Fruit fly (Drosophila melanogaster) whole organism, wandering third instar larva: Measurements from ENCODE around the gene CG7352.

ENCODE experiments used
- Abd-B ChIP-seq: fragments of >200 bp; optimal IDR thresholded peaks from 2 replicates; lab custom pipeline; 2017; ENCODE audit warnings: missing biosample characterization, missing genetic modification characterization
- CG32264 ChIP-seq: fragments of 200-800 bp; sonication (Bioruptor generic); optimal IDR thresholded peaks from 2 replicates; lab custom pipeline; 2016; ENCODE audit warnings: missing biosample characterization, missing genetic modification characterization
- CG9705 ChIP-seq: fragments of 200-800 bp; sonication (Bioruptor generic); optimal IDR thresholded peaks from 2 replicates; lab custom pipeline; 2018; ENCODE audit warnings: missing biosample characterization, mild to moderate bottlenecking, missing genetic modification characterization
- CrebA ChIP-seq: fragments of 200-800 bp; sonication (Bioruptor generic); optimal IDR thresholded peaks from 2 replicates; lab custom pipeline; 2016; ENCODE audit warnings: missing biosample characterization, mild to moderate bottlenecking, missing genetic modification characterization, borderline replicate concordance
- Dfd ChIP-seq: fragments of >200 bp; optimal IDR thresholded peaks from 2 replicates; lab custom pipeline; 2017; ENCODE audit warnings: missing biosample characterization, missing genetic modification characterization
- Dif ChIP-seq: fragments of 200-275, 200-300 bp; sonication (Bioruptor generic); optimal IDR thresholded peaks from 2 replicates; lab custom pipeline; 2018; ENCODE audit warnings: missing biosample characterization, missing genetic modification characterization; ENCODE audit not compliant: partially characterized antibody
- GATAd ChIP-seq: sonication (Bioruptor generic); optimal IDR thresholded peaks from 2 replicates; lab custom pipeline; 2016; ENCODE audit warnings: missing biosample characterization, missing genetic modification characterization
- HLH106 ChIP-seq: fragments of 200-800 bp; optimal IDR thresholded peaks from 3 replicates; lab custom pipeline; 2019; ENCODE audit warnings: missing biosample characterization, mild to moderate bottlenecking, missing genetic modification characterization, moderate library complexity
- Hnf4 ChIP-seq: fragments of 200-800 bp; sonication (Bioruptor generic); optimal IDR thresholded peaks from 2 replicates; lab custom pipeline; 2016; ENCODE audit warnings: missing biosample characterization, mild to moderate bottlenecking, missing genetic modification characterization
- Hr83 ChIP-seq: fragments of 200-300 bp; sonication (Bioruptor generic); optimal IDR thresholded peaks from 2 replicates; lab custom pipeline; 2016; ENCODE audit warnings: missing biosample characterization, mild to moderate bottlenecking, missing genetic modification characterization, moderate library complexity; ENCODE audit not compliant: poor library complexity, severe bottlenecking
- N ChIP-seq: fragments of >200 bp; optimal IDR thresholded peaks from 2 replicates; lab custom pipeline; 2018; ENCODE audit warnings: missing biosample characterization, missing external identifiers, missing genetic modification characterization
- OdsH ChIP-seq: fragments of 200-800 bp; sonication (Bioruptor generic); optimal IDR thresholded peaks from 2 replicates; lab custom pipeline; 2016; ENCODE audit warnings: missing biosample characterization, mild to moderate bottlenecking, missing genetic modification characterization
- Rel ChIP-seq, 2 experiments: fragments of 200-800 bp; sonication (Bioruptor generic) in 1 of 2; optimal IDR thresholded peaks; 2 replicates in 1 of 2; 3 replicates in 1 of 2; lab custom pipeline; 2016 to 2019; ENCODE audit warnings: mild to moderate bottlenecking in 2 of 2, missing biosample characterization in 2 of 2, missing genetic modification characterization in 2 of 2, moderate library complexity in 1 of 2
- Sp1 ChIP-seq: fragments of 200-800 bp; sonication (Bioruptor generic); optimal IDR thresholded peaks from 3 replicates; lab custom pipeline; 2019; ENCODE audit warnings: missing biosample characterization, mild to moderate bottlenecking, missing genetic modification characterization, moderate library complexity
- br ChIP-seq: fragments of 200-800 bp; sonication (Bioruptor generic); optimal IDR thresholded peaks from 2 replicates; lab custom pipeline; 2016; ENCODE audit warnings: missing biosample characterization, missing genetic modification characterization
- brk ChIP-seq: fragments of 200-800 bp; sonication (Bioruptor generic); optimal IDR thresholded peaks from 2 replicates; lab custom pipeline; 2016; ENCODE audit warnings: missing biosample characterization, mild to moderate bottlenecking, missing genetic modification characterization
- dl ChIP-seq, 2 experiments: fragments of 175-275, 200-275 bp in 1 of 2; fragments of 200-275 bp in 1 of 2; sonication (Bioruptor generic); optimal IDR thresholded peaks; lab custom pipeline; 2018; ENCODE audit warnings: mild to moderate bottlenecking in 2 of 2, missing biosample characterization in 2 of 2, missing genetic modification characterization in 2 of 2, moderate library complexity in 2 of 2; ENCODE audit not compliant: partially characterized antibody in 2 of 2, insufficient read depth in 1 of 2
- dsf ChIP-seq: sonication (Bioruptor generic); optimal IDR thresholded peaks from 2 replicates; lab custom pipeline; 2016; ENCODE audit warnings: missing biosample characterization, missing genetic modification characterization, borderline replicate concordance
- ey ChIP-seq: fragments of 200-800 bp; sonication (Bioruptor generic); optimal IDR thresholded peaks from 2 replicates; lab custom pipeline; 2016; ENCODE audit warnings: missing biosample characterization, missing genetic modification characterization
- foxo ChIP-seq, 2 experiments: fragments of 200-800 bp; sonication (Bioruptor generic); optimal IDR thresholded peaks; 2 replicates in 1 of 2; 3 replicates in 1 of 2; lab custom pipeline; 2016 to 2017; ENCODE audit warnings: missing biosample characterization in 2 of 2, missing genetic modification characterization in 2 of 2
- h ChIP-seq: fragments of 200-800 bp; sonication (Bioruptor generic); optimal IDR thresholded peaks from 3 replicates; lab custom pipeline; 2016; ENCODE audit warnings: missing biosample characterization, mild to moderate bottlenecking, missing genetic modification characterization
- jim ChIP-seq: fragments of 175-275, 200-325 bp; sonication (Bioruptor generic); optimal IDR thresholded peaks from 2 replicates; lab custom pipeline; 2016; ENCODE audit warnings: missing biosample characterization, mild to moderate bottlenecking, missing genetic modification characterization
- lola ChIP-seq: fragments of >200 bp; optimal IDR thresholded peaks from 2 replicates; lab custom pipeline; 2017; ENCODE audit warnings: missing biosample characterization, missing genetic modification characterization
- pan ChIP-seq: fragments of >200 bp; optimal IDR thresholded peaks from 2 replicates; lab custom pipeline; 2017
- psq ChIP-seq: fragments of 200-800 bp; sonication (Bioruptor generic); optimal IDR thresholded peaks from 3 replicates; lab custom pipeline; 2017; ENCODE audit warnings: missing biosample characterization, mild to moderate bottlenecking, missing genetic modification characterization, moderate library complexity
- rgr ChIP-seq: fragments of 200-800 bp; sonication (Bioruptor generic); optimal IDR thresholded peaks from 3 replicates; lab custom pipeline; 2016; ENCODE audit warnings: missing biosample characterization, mild to moderate bottlenecking, missing genetic modification characterization
- sv ChIP-seq: fragments of 200-800 bp; sonication (Bioruptor generic); optimal IDR thresholded peaks from 3 replicates; lab custom pipeline; 2016; ENCODE audit warnings: missing biosample characterization, missing genetic modification characterization
- woc ChIP-seq: sonication (Bioruptor generic); optimal IDR thresholded peaks from 2 replicates; lab custom pipeline; 2016; ENCODE audit warnings: missing biosample characterization, mild to moderate bottlenecking, missing genetic modification characterization

CG7352 gene

DNA sequence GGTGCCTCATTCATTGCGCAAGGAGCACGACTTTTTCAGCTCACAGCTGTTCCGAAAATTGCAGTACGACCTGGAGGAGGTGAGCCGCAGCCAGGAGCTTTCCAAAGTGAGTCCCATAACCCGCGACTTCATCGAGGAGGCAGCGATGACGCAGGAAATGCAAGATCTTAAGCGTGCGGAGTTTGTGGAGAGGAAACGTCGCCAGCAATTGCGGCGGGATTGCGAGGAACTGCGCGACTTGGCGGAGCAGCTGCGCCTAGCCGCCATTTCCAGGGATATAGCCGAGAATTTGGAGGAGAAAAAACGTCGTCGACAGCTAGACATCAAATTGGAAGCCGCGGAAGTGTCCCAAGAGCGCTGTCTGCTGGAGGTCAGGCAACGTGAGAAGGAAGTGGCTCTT, 456 bp downstream of the CG7352 start:
- TF ChIP-seq psq (GFP tag; lab: Kevin White, UChicago) = no peak
- TF ChIP-seq br (GFP tag; lab: Kevin White, UChicago) = no peak

DNA sequence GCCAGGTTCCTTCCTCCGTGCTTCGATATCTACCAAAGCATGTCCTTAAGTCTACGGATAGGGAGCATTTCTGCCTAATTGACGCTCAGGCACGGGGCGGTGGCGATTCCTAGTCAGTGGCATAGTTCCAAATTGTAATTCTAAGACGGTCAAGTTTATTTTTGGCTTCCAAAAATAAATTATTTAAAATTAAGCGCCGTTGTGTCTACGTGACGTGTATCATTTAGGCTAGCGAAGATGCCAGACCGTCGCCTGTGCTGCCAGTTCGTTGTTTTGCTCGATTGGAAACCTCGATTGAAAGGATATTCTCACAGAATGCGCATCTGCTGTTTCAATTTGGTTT, 1.7 kb downstream of the CG7352 start:
- no peak for TF ChIP-seq lola (GFP tag; lab: Kevin White, UChicago)
- TF ChIP-seq, all 38 proteins: peak for 0

dm6 chr3R:8349449-8350115, 2.2 kb downstream of the CG7352 start, which contains the start of gene Atg13:
Atg13 (plus strand) TSS chr3R:8349815.
- no peak for TF ChIP-seq pan
- peak; percentile 1 for TF ChIP-seq sv (GFP tag; lab: Kevin White, UChicago)
- peak; percentile 22 for TF ChIP-seq psq (GFP tag; lab: Kevin White, UChicago)
- peak; percentile 32 for TF ChIP-seq Abd-B (GFP tag; lab: Kevin White, UChicago)
- peak; percentile 8 for TF ChIP-seq N (GFP tag; lab: Kevin White, UChicago)
- no peak for TF ChIP-seq Rel (GFP tag; optimal IDR thresholded peaks at IDR 0.05; lab: Kevin White, UChicago)
- TF ChIP-seq Rel (tag; optimal IDR thresholded peaks at IDR 0.05; lab: Kevin White, UChicago) = peak; percentile 46
- peak; percentile 29 for TF ChIP-seq Sp1
- peak; percentile 73 for TF ChIP-seq Hnf4
- no peak for TF ChIP-seq dsf (GFP tag; lab: Kevin White, UChicago)
- peak; percentile 9 for TF ChIP-seq ey (GFP tag; lab: Kevin White, UChicago)
- no peak for TF ChIP-seq GATAd (GFP tag; lab: Kevin White, UChicago)
- peak; percentile 43 for TF ChIP-seq HLH106 (tag; lab: Kevin White, UChicago)
- TF ChIP-seq CrebA = no peak

DNA sequence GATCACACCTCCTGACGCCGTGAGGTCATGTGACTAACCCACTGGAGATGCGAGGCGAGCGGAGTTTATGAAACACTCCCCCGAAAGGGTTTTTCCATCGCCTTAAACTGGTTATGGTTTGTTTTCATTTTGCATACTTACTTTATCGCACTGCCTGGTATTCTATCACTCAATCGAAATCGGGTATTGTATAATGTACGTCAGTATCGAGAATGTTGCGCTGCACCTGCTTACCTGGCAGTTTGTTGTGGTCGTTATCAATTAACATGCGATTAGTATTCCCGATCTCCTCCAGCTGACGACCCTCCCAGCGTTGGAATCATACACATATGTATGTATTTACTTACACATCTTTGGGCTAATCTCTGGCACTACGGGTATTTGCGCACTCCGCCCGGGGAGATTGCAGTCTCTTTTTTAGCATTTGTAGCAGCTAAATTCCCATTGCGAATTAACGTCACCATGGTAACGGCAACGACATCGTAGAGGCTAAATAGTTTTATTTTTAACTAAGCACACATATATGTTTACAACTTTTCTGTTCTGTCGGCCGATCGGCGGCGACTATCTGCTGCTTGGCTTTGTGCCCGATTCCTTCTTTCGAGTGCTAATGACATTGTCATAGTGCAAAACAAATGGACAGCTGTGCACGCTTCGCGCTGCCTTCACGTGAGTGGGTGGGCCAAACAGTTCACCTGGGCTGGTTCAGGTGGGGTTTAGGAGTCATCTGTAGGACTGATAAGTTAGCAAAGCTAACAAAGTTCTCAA, 5.8 kb downstream of the CG7352 start:
- peak; percentile 16 for TF ChIP-seq Hr83 (GFP tag; lab: Kevin White, UChicago)
- no peak for TF ChIP-seq Sp1
- TF ChIP-seq Rel (GFP tag; optimal IDR thresholded peaks at IDR 0.05; lab: Kevin White, UChicago) = no peak
- peak; percentile 73 for TF ChIP-seq Rel (tag; optimal IDR thresholded peaks at IDR 0.05; lab: Kevin White, UChicago)
- TF ChIP-seq h (GFP tag; lab: Kevin White, UChicago) = peak; percentile 30
- TF ChIP-seq, all 38 proteins: peak for 3

DNA sequence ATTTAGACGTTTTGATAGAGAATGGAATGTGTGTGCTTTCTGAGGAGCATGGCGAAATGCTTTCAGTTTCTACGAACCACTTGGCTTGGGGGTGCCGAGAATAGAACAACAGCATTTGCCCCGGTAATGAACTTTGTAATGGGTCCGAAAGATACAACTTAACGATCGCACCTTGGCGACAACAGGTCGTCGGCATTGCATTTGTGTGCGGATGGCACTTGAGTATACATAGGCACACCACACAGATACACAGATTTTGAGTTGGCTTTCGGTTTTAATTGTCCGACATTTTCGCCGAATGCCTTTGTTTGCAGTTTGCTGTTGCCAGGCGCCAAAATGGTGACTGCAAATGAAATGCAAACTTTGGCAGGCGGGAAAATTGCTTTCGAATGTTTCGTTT, 6.6 kb downstream of the CG7352 start:
- TF ChIP-seq dl (GFP tag; optimal IDR thresholded peaks at IDR 0.05; lab: Kevin White, UChicago; ENCODE audit: insufficient read depth in 1 of 2, partially characterized antibody in 2 of 2) (no peak), CG32264 (no peak), rgr (GFP tag; lab: Kevin White, UChicago) (no peak), Dif (GFP tag; lab: Kevin White, UChicago) (no peak), Abd-B (GFP tag; lab: Kevin White, UChicago) (no peak), psq (GFP tag; lab: Kevin White, UChicago) (no peak), N (GFP tag; lab: Kevin White, UChicago) (no peak), OdsH (GFP tag; lab: Kevin White, UChicago) (no peak), pan (no peak), jim (GFP tag; lab: Kevin White, UChicago) (no peak), Dfd (GFP tag; lab: Kevin White, UChicago) (no peak), HLH106 (tag; lab: Kevin White, UChicago) (no peak), dsf (GFP tag; lab: Kevin White, UChicago) (no peak), foxo (GFP tag; optimal IDR thresholded peaks at IDR 0.05; lab: Kevin White, UChicago) (no peak), Hnf4 (no peak), brk (no peak), woc (GFP tag; lab: Kevin White, UChicago) (no peak), h (GFP tag; lab: Kevin White, UChicago) (no peak), CG9705 (no peak)
- TF ChIP-seq, all 38 proteins: peak for 0
